Fruit fly (Drosophila melanogaster) whole organism, embryonic: Measurements from ENCODE around the gene MED14.

ENCODE experiments used
- CG1024 ChIP-seq: fragments of 200-800 bp; sonication (Bioruptor generic); IDR thresholded peaks from 2 replicates; pipeline ENCODE4 v1.3.6; 2022; ENCODE audit warnings: missing biosample characterization, missing genetic modification characterization
- CG10979 ChIP-seq: fragments of 200-800 bp; sonication (Bioruptor generic); optimal IDR thresholded peaks from 2 replicates; lab custom pipeline; 2018; ENCODE audit warnings: missing biosample characterization, mild to moderate bottlenecking, missing genetic modification characterization, moderate library complexity
- CG11560 ChIP-seq: fragments of 200-800 bp; sonication (Bioruptor generic); IDR thresholded peaks from 3 replicates; pipeline ENCODE4 v1.3.6; 2022; ENCODE audit warnings: missing biosample characterization, missing genetic modification characterization
- CG12155 ChIP-seq: fragments of 200-800 bp; sonication (Bioruptor generic); optimal IDR thresholded peaks from 3 replicates; lab custom pipeline; 2016; ENCODE audit warnings: missing biosample characterization, missing genetic modification characterization
- CG12744 ChIP-seq: fragments of 200-800 bp; sonication (Bioruptor generic); optimal IDR thresholded peaks from 2 replicates; lab custom pipeline; 2016; ENCODE audit warnings: missing biosample characterization, missing genetic modification characterization
- CG13296 ChIP-seq: fragments of 200-800 bp; sonication (Bioruptor generic); optimal IDR thresholded peaks from 3 replicates; lab custom pipeline; 2018; ENCODE audit warnings: missing biosample characterization, mild to moderate bottlenecking, missing genetic modification characterization
- CG14710 ChIP-seq: fragments of 200-800 bp; sonication (Bioruptor generic); optimal IDR thresholded peaks from 3 replicates; lab custom pipeline; 2019; ENCODE audit warnings: missing biosample characterization, mild to moderate bottlenecking, missing genetic modification characterization, moderate library complexity
- CG14860 ChIP-seq: fragments of 200-800 bp; sonication (Bioruptor generic); IDR thresholded peaks from 3 replicates; pipeline ENCODE4 v1.3.6; 2022; ENCODE audit warnings: missing biosample characterization, missing genetic modification characterization; ENCODE audit not compliant: partially characterized antibody
- CG15514 ChIP-seq: fragments of 200-800 bp; sonication (Bioruptor generic); optimal IDR thresholded peaks from 3 replicates; lab custom pipeline; 2017; ENCODE audit warnings: missing biosample characterization, missing genetic modification characterization, mild to moderate bottlenecking, moderate library complexity, missing genetic modification reagents
- CG1602 ChIP-seq: fragments of 200-800 bp; sonication (Bioruptor generic); optimal IDR thresholded peaks from 3 replicates; lab custom pipeline; 2016; ENCODE audit warnings: missing biosample characterization, missing genetic modification characterization
- CG1603 ChIP-seq: fragments of 200-800 bp; sonication (Bioruptor generic); optimal IDR thresholded peaks from 2 replicates; lab custom pipeline; 2019; ENCODE audit warnings: missing biosample characterization, mild to moderate bottlenecking, missing genetic modification characterization, moderate library complexity
- CG17328 ChIP-seq: fragments of 200-800 bp; sonication (Bioruptor generic); IDR thresholded peaks from 2 replicates; pipeline ENCODE4 v1.3.6; 2022; ENCODE audit warnings: missing biosample characterization, missing genetic modification characterization
- CG17361 ChIP-seq: fragments of 200-800 bp; sonication (Bioruptor generic); IDR thresholded peaks from 3 replicates; pipeline ENCODE4 v1.3.6; 2022; ENCODE audit warnings: missing biosample characterization, missing genetic modification characterization
- CG18764 ChIP-seq: fragments of 200-800 bp; sonication (Bioruptor generic); optimal IDR thresholded peaks from 3 replicates; lab custom pipeline; 2016; ENCODE audit warnings: missing biosample characterization, missing genetic modification characterization
- CG7745 ChIP-seq: fragments of 200-800 bp; sonication (Bioruptor generic); optimal IDR thresholded peaks from 2 replicates; lab custom pipeline; 2018; ENCODE audit warnings: missing biosample characterization, mild to moderate bottlenecking, missing genetic modification characterization, moderate library complexity
- CG7928 ChIP-seq: fragments of 200-800 bp; sonication (Bioruptor generic); optimal IDR thresholded peaks from 2 replicates; lab custom pipeline; 2017; ENCODE audit warnings: missing biosample characterization, mild to moderate bottlenecking, missing genetic modification characterization
- CG8388 ChIP-seq: fragments of 200-800 bp; sonication (Bioruptor generic); optimal IDR thresholded peaks from 2 replicates; lab custom pipeline; 2019; ENCODE audit warnings: missing biosample characterization, mild to moderate bottlenecking, missing genetic modification characterization, moderate library complexity
- CG9727 ChIP-seq: fragments of 200-800 bp; sonication (Bioruptor generic); optimal IDR thresholded peaks from 3 replicates; lab custom pipeline; 2017; ENCODE audit warnings: missing biosample characterization, mild to moderate bottlenecking, missing genetic modification characterization
- CHES-1-like ChIP-seq: fragments of 200-800 bp; sonication (Bioruptor generic); optimal IDR thresholded peaks from 2 replicates; lab custom pipeline; 2016; ENCODE audit warnings: missing biosample characterization, missing genetic modification characterization
- CrebB ChIP-seq: fragments of 200-800 bp; sonication (Bioruptor generic); optimal IDR thresholded peaks from 3 replicates; lab custom pipeline; 2018; ENCODE audit warnings: missing biosample characterization, mild to moderate bottlenecking, missing genetic modification characterization
- Dip2 ChIP-seq: fragments of 200-800 bp; sonication (Bioruptor generic); IDR thresholded peaks from 2 replicates; pipeline ENCODE4 v1.3.6; 2022; ENCODE audit warnings: missing biosample characterization, missing genetic modification characterization
- Dref ChIP-seq: fragments of 200-800 bp; sonication (Bioruptor generic); IDR thresholded peaks from 2 replicates; pipeline ENCODE4 v1.3.6; 2022; ENCODE audit warnings: missing biosample characterization, missing genetic modification characterization
- E2f2 ChIP-seq: fragments of 200-800 bp; sonication (Bioruptor generic); IDR thresholded peaks from 2 replicates; pipeline ENCODE4 v1.3.6; 2022; ENCODE audit warnings: missing biosample characterization, missing genetic modification characterization
- H15 ChIP-seq: fragments of 200-800 bp; sonication (Bioruptor generic); IDR thresholded peaks from 3 replicates; pipeline ENCODE4 v1.3.6; 2022; ENCODE audit warnings: missing biosample characterization, missing genetic modification characterization
- Hey ChIP-seq: fragments of 200-800 bp; sonication (Bioruptor generic); optimal IDR thresholded peaks from 3 replicates; lab custom pipeline; 2018; ENCODE audit warnings: missing biosample characterization, mild to moderate bottlenecking, missing genetic modification characterization
- HmgZ ChIP-seq: fragments of 200-800 bp; sonication (Bioruptor generic); optimal IDR thresholded peaks from 2 replicates; lab custom pipeline; 2018; ENCODE audit warnings: missing biosample characterization, mild to moderate bottlenecking, missing genetic modification characterization
- Hmr ChIP-seq: fragments of 200-800 bp; sonication (Bioruptor generic); optimal IDR thresholded peaks from 3 replicates; lab custom pipeline; 2017; ENCODE audit warnings: mild to moderate bottlenecking, missing biosample characterization, missing genetic modification reagents, missing genetic modification characterization
- Jarid2 ChIP-seq: fragments of 200-800 bp; sonication (Bioruptor generic); optimal IDR thresholded peaks from 3 replicates; lab custom pipeline; 2017; ENCODE audit warnings: mild to moderate bottlenecking, missing biosample characterization, missing genetic modification reagents, missing genetic modification characterization
- Sin3A ChIP-seq: fragments of >200 bp; optimal IDR thresholded peaks from 2 replicates; lab custom pipeline; 2018
- Tbp ChIP-seq: fragments of >200 bp; optimal IDR thresholded peaks from 2 replicates; lab custom pipeline; 2018; ENCODE audit warnings: missing biosample characterization, missing genetic modification characterization
- Trl ChIP-seq, 3 experiments: fragments of >200 bp in 2 of 3; fragments of 200-800 bp in 1 of 3; sonication (Bioruptor generic) in 1 of 3; optimal IDR thresholded peaks; 2 replicates in 1 of 3; 3 replicates in 2 of 3; lab custom pipeline; 2016 to 2017; ENCODE audit warnings: missing biosample characterization in 1 of 3, missing genetic modification characterization in 1 of 3
- Vsx1 ChIP-seq: fragments of 200-800 bp; sonication (Bioruptor generic); optimal IDR thresholded peaks from 2 replicates; lab custom pipeline; 2017; ENCODE audit warnings: missing biosample characterization, mild to moderate bottlenecking, missing genetic modification characterization, missing genetic modification reagents
- Xrp1 ChIP-seq: fragments of 200-800 bp; sonication (Bioruptor generic); IDR thresholded peaks from 2 replicates; pipeline ENCODE4 v1.3.6; 2022; ENCODE audit warnings: missing biosample characterization, missing genetic modification characterization
- al ChIP-seq: fragments of 200-800 bp; sonication (Bioruptor generic); IDR thresholded peaks from 2 replicates; pipeline ENCODE4 v1.3.6; 2022; ENCODE audit warnings: missing biosample characterization, missing genetic modification characterization
- ase ChIP-seq: fragments of 200-800 bp; sonication (Bioruptor generic); IDR thresholded peaks from 3 replicates; pipeline ENCODE4 v1.3.6; 2022; ENCODE audit warnings: missing biosample characterization, missing genetic modification characterization
- br ChIP-seq: fragments of >200 bp; optimal IDR thresholded peaks from 2 replicates; lab custom pipeline; 2017
- cato ChIP-seq: fragments of 200-800 bp; sonication (Bioruptor generic); optimal IDR thresholded peaks from 2 replicates; lab custom pipeline; 2016; ENCODE audit warnings: missing biosample characterization, missing genetic modification characterization, borderline replicate concordance
- dysf ChIP-seq: fragments of 200-800 bp; sonication (Bioruptor generic); IDR thresholded peaks from 3 replicates; pipeline ENCODE4 v1.3.6; 2022; ENCODE audit warnings: missing biosample characterization, missing genetic modification characterization
- exex ChIP-seq: fragments of 200-800 bp; sonication (Bioruptor generic); optimal IDR thresholded peaks from 4 replicates; lab custom pipeline; 2018; ENCODE audit warnings: missing biosample characterization, mild to moderate bottlenecking, missing genetic modification characterization, moderate library complexity
- grau ChIP-seq: fragments of 200-800 bp; optimal IDR thresholded peaks from 3 replicates; lab custom pipeline; 2019; ENCODE audit warnings: missing biosample characterization, mild to moderate bottlenecking, missing genetic modification characterization, moderate library complexity
- gt ChIP-seq: fragments of 200-800 bp; sonication (Bioruptor generic); IDR thresholded peaks from 2 replicates; pipeline ENCODE4 v1.3.6; 2022; ENCODE audit warnings: missing biosample characterization, missing genetic modification characterization
- kah ChIP-seq: fragments of 200-800 bp; sonication (Bioruptor generic); optimal IDR thresholded peaks from 2 replicates; lab custom pipeline; 2018; ENCODE audit warnings: missing biosample characterization, mild to moderate bottlenecking, missing genetic modification characterization
- mld ChIP-seq: fragments of 200-800 bp; sonication (Bioruptor generic); IDR thresholded peaks from 3 replicates; pipeline ENCODE4 v1.3.6; 2022; ENCODE audit warnings: missing biosample characterization, missing genetic modification characterization; ENCODE audit not compliant: partially characterized antibody
- nerfin-1 ChIP-seq: fragments of 200-800 bp; sonication (Bioruptor generic); optimal IDR thresholded peaks from 3 replicates; lab custom pipeline; 2019; ENCODE audit warnings: missing biosample characterization, mild to moderate bottlenecking, missing genetic modification characterization, moderate library complexity
- prd ChIP-seq, 3 experiments: fragments of >200 bp in 2 of 3; fragments of 200-800 bp in 1 of 3; sonication (Bioruptor generic) in 1 of 3; optimal IDR thresholded peaks in 2 of 3; IDR thresholded peaks in 1 of 3; 2 replicates in 2 of 3; 3 replicates in 1 of 3; pipeline versions ENCODE4 v1.3.6 to Lab custom; 2017 to 2022; ENCODE audit warnings: missing biosample characterization in 1 of 3, missing genetic modification characterization in 1 of 3
- rib ChIP-seq: fragments of 200-800 bp; sonication (Bioruptor generic); IDR thresholded peaks from 2 replicates; pipeline ENCODE4 v1.3.6; 2022; ENCODE audit warnings: missing biosample characterization, missing genetic modification characterization
- sr ChIP-seq: fragments of 200-800 bp; sonication (Bioruptor generic); IDR thresholded peaks from 3 replicates; pipeline ENCODE4 v1.3.6; 2022; ENCODE audit warnings: missing biosample characterization, missing genetic modification characterization
- stc ChIP-seq: fragments of 200-800 bp; sonication (Bioruptor generic); IDR thresholded peaks from 2 replicates; pipeline ENCODE4 v1.3.6; 2022; ENCODE audit warnings: missing biosample characterization, missing genetic modification characterization
- tio ChIP-seq: fragments of 200-800 bp; sonication (Bioruptor generic); optimal IDR thresholded peaks from 2 replicates; lab custom pipeline; 2017; ENCODE audit warnings: missing biosample characterization, missing genetic modification characterization, inconsistent platforms
- zfh1 ChIP-seq: fragments of 200-800 bp; sonication (Bioruptor generic); IDR thresholded peaks from 3 replicates; pipeline ENCODE4 v1.3.6; 2022; ENCODE audit warnings: missing biosample characterization, missing genetic modification characterization

MED14 gene

dm6 chr3L:552950-553349 is 40.1 kb upstream of the MED14 start (continued):
- TF ChIP-seq CrebB (tag; lab: Kevin White, UChicago) (peak; percentile 72), rib (GFP tag; lab: Robert Waterston, UW) (peak; percentile 58; the same call in 1 of the 2 replicates), Vsx1 (GFP tag; lab: Kevin White, UChicago) (no peak), CG18764 (peak; percentile 35), CG13296 (peak; percentile 69), CG12155 (GFP tag; lab: Kevin White, UChicago) (peak; percentile 49), nerfin-1 (tag; lab: Kevin White, UChicago) (peak; percentile 37), CG7928 (GFP tag; lab: Kevin White, UChicago) (peak; percentile 40), CG11560 (tag; lab: Robert Waterston, UW) (no peak), al (GFP tag; lab: Robert Waterston, UW) (peak; percentile 57), CG10979 (tag; lab: Kevin White, UChicago) (peak; percentile 50), cato (GFP tag; lab: Kevin White, UChicago) (peak; percentile 21), CG14710 (tag; lab: Kevin White, UChicago) (peak; percentile 27), prd (optimal IDR thresholded peaks at IDR 0.05; lab: Kevin White, UChicago) (no peak), prd (GFP tag; IDR thresholded peaks at IDR 0.05; lab: Robert Waterston, UW) (peak; percentile 81), CG15514 (GFP tag; lab: Kevin White, UChicago) (peak; percentile 73), CG8388 (peak; percentile 53), CG17328 (GFP tag; lab: Robert Waterston, UW) (peak; percentile 65), CG17361 (GFP tag; lab: Robert Waterston, UW) (peak; percentile 52; the same call in 2 of the 3 replicates), HmgZ (tag; lab: Kevin White, UChicago) (peak; percentile 51), tio (GFP tag; lab: Kevin White, UChicago) (peak; percentile 46), br (lab: Kevin White, UChicago) (no peak), CHES-1-like (GFP tag; lab: Kevin White, UChicago) (peak; percentile 69), E2f2 (GFP tag; lab: Robert Waterston, UW) (peak; percentile 44), CG7745 (no peak), CG14860 (GFP tag; lab: Robert Waterston, UW) (no peak), ase (GFP tag; lab: Robert Waterston, UW) (peak; percentile 63; the same call in 2 of the 3 replicates), Xrp1 (GFP tag; lab: Robert Waterston, UW) (peak; percentile 73), H15 (GFP tag; lab: Robert Waterston, UW) (peak; percentile 73; the same call in 2 of the 3 replicates), CG1602 (GFP tag; lab: Kevin White, UChicago) (no peak), Dref (GFP tag; lab: Robert Waterston, UW) (no peak), CG1024 (GFP tag; lab: Robert Waterston, UW) (0 out of 2 replicates have a peak, but pooled peaks have one; percentile 11), Jarid2 (GFP tag; lab: Kevin White, UChicago) (peak; percentile 2), Hey (peak; percentile 1), Tbp (no peak), exex (no peak), grau (tag; lab: Kevin White, UChicago) (peak; percentile 71), CG12744 (GFP tag; lab: Kevin White, UChicago) (no peak), mld (GFP tag; lab: Robert Waterston, UW) (no peak), Dip2 (GFP tag; lab: Robert Waterston, UW) (no peak), kah (peak; percentile 38), Trl (optimal IDR thresholded peaks at IDR 0.05; lab: Kevin White, UChicago) (no peak), Trl (GFP tag; optimal IDR thresholded peaks at IDR 0.05; lab: Kevin White, UChicago) (peak; percentile 60), zfh1 (GFP tag; lab: Robert Waterston, UW) (peak; percentile 72), dysf (GFP tag; lab: Robert Waterston, UW) (peak; percentile 87), CG1603 (tag; lab: Kevin White, UChicago) (peak; percentile 81), stc (GFP tag; lab: Robert Waterston, UW) (peak; percentile 76), sr (GFP tag; lab: Robert Waterston, UW) (no peak; the same call in 2 of the 3 replicates), Hmr (peak; percentile 81), gt (GFP tag; lab: Robert Waterston, UW) (0 out of 2 replicates have a peak, but pooled peaks have one; percentile 29), CG9727 (GFP tag; lab: Kevin White, UChicago) (peak; percentile 58), Sin3A (no peak)
